Worm (Caenorhabditis elegans) whole organism, mixed stage, embryonic: ENCODE measurements around the gene F46F5.15.

Experiments
- bed-3 ChIP-seq: fragments of 200-800 bp; sonication (Bioruptor generic); optimal IDR thresholded peaks from 3 replicates; lab custom pipeline; 2018; ENCODE audit warnings: mild to moderate bottlenecking, missing genetic modification characterization, moderate library complexity, missing compliant biosample characterization
- blmp-1 ChIP-seq: fragments of 150-350 bp; optimal IDR thresholded peaks from 2 replicates; lab custom pipeline; 2014; ENCODE audit warnings: missing biosample characterization, missing genetic modification characterization
- ceh-39 ChIP-seq: fragments of 150-350 bp; optimal IDR thresholded peaks from 2 replicates; lab custom pipeline; 2014; ENCODE audit warnings: missing biosample characterization, missing genetic modification characterization
- ceh-43 ChIP-seq: fragments of 200-800 bp; sonication (Bioruptor generic); optimal IDR thresholded peaks from 2 replicates; lab custom pipeline; 2018; ENCODE audit warnings: mild to moderate bottlenecking, missing genetic modification characterization, moderate library complexity, missing compliant biosample characterization
- ces-1 ChIP-seq: fragments of 150-350 bp; optimal IDR thresholded peaks from 2 replicates; lab custom pipeline; 2014; ENCODE audit warnings: missing biosample characterization, missing genetic modification reagents, missing genetic modification characterization
- cnd-1 ChIP-seq: fragments of 200-800 bp; sonication (Bioruptor generic); optimal IDR thresholded peaks from 2 replicates; lab custom pipeline; 2018; ENCODE audit warnings: mild to moderate bottlenecking, missing genetic modification characterization, missing compliant biosample characterization
- drap-1 ChIP-seq: fragments of 200-800 bp; sonication (Bioruptor generic); optimal IDR thresholded peaks from 3 replicates; lab custom pipeline; 2018; ENCODE audit warnings: mild to moderate bottlenecking, missing genetic modification characterization, missing compliant biosample characterization
- elt-3 ChIP-seq: fragments of 150-350 bp; optimal IDR thresholded peaks from 2 replicates; lab custom pipeline; 2014; ENCODE audit warnings: missing biosample characterization, missing genetic modification characterization
- hlh-1 ChIP-seq: fragments of 150-350 bp; optimal IDR thresholded peaks from 2 replicates; lab custom pipeline; 2014; ENCODE audit warnings: missing biosample characterization, missing genetic modification reagents, missing genetic modification characterization
- lin-32 ChIP-seq: fragments of 200-800 bp; sonication (Bioruptor generic); optimal IDR thresholded peaks from 2 replicates; lab custom pipeline; 2018; ENCODE audit warnings: mild to moderate bottlenecking, missing genetic modification characterization, missing compliant biosample characterization
- lsy-2 ChIP-seq: fragments of 150-350 bp; optimal IDR thresholded peaks from 2 replicates; lab custom pipeline; 2014; ENCODE audit warnings: missing biosample characterization, missing genetic modification characterization
- mab-5 ChIP-seq: fragments of 150-350 bp; optimal IDR thresholded peaks from 2 replicates; lab custom pipeline; 2014; ENCODE audit warnings: missing biosample characterization, missing genetic modification characterization
- mls-2 ChIP-seq: sonication (generic microtip); optimal IDR thresholded peaks from 2 replicates; lab custom pipeline; 2016; ENCODE audit warnings: mild to moderate bottlenecking, missing genetic modification characterization, moderate library complexity, missing compliant biosample characterization
- nhr-2 ChIP-seq: fragments of 150-350 bp; optimal IDR thresholded peaks from 2 replicates; lab custom pipeline; 2014; ENCODE audit warnings: missing biosample characterization, missing genetic modification characterization
- nhr-237 ChIP-seq: fragments of 150-350 bp; optimal IDR thresholded peaks from 2 replicates; lab custom pipeline; 2014; ENCODE audit warnings: missing biosample characterization, missing genetic modification characterization
- nhr-28 ChIP-seq: fragments of 150-350 bp; optimal IDR thresholded peaks from 2 replicates; lab custom pipeline; 2014; ENCODE audit warnings: missing biosample characterization, missing genetic modification characterization
- nhr-76 ChIP-seq: sonication (generic microtip); optimal IDR thresholded peaks from 2 replicates; lab custom pipeline; 2017; ENCODE audit warnings: missing biosample characterization, missing genetic modification characterization
- pha-4 ChIP-seq: fragments of 150-350 bp; optimal IDR thresholded peaks from 2 replicates; lab custom pipeline; 2018; ENCODE audit warnings: missing biosample characterization, missing genetic modification reagents, missing genetic modification characterization
- snpc-4 ChIP-seq: fragments of 150-350 bp; optimal IDR thresholded peaks from 2 replicates; lab custom pipeline; 2014; ENCODE audit warnings: missing biosample characterization, missing genetic modification characterization
- sptf-1 ChIP-seq: sonication (generic microtip); optimal IDR thresholded peaks from 2 replicates; lab custom pipeline; 2017; ENCODE audit warnings: mild to moderate bottlenecking, missing genetic modification characterization, moderate library complexity, missing compliant biosample characterization
- tbx-8 ChIP-seq: fragments of 200-800 bp; sonication (Bioruptor generic); optimal IDR thresholded peaks from 2 replicates; lab custom pipeline; 2018; ENCODE audit warnings: mild to moderate bottlenecking, missing genetic modification characterization, moderate library complexity, missing compliant biosample characterization
- unc-120 ChIP-seq: sonication (generic microtip); optimal IDR thresholded peaks from 2 replicates; lab custom pipeline; 2017; ENCODE audit warnings: missing genetic modification characterization, missing compliant biosample characterization; ENCODE audit not compliant: poor library complexity, severe bottlenecking
- unc-39 ChIP-seq: fragments of 150-350 bp; optimal IDR thresholded peaks from 2 replicates; lab custom pipeline; 2014; ENCODE audit warnings: missing biosample characterization, missing genetic modification characterization
- zip-8 ChIP-seq: fragments of 150-350 bp; optimal IDR thresholded peaks from 2 replicates; lab custom pipeline; 2014; ENCODE audit warnings: missing biosample characterization, missing genetic modification characterization

Gene F46F5.15

ce11 chrII:760276-760675, 28.0 kb upstream of the F46F5.15 start:
- TF ChIP-seq lin-32: no peak
- TF ChIP-seq mls-2 (tag; lab: Kevin White, UChicago): no peak

- TF ChIP-seq nhr-237 (tag; lab: Kevin White, UChicago) (no peak), pha-4 (no peak), nhr-28 (tag; lab: Kevin White, UChicago) (no peak), blmp-1 (no peak)
Measured at ce11 chrII:762942-763341, 25.3 kb upstream of the F46F5.15 start.

DNA sequence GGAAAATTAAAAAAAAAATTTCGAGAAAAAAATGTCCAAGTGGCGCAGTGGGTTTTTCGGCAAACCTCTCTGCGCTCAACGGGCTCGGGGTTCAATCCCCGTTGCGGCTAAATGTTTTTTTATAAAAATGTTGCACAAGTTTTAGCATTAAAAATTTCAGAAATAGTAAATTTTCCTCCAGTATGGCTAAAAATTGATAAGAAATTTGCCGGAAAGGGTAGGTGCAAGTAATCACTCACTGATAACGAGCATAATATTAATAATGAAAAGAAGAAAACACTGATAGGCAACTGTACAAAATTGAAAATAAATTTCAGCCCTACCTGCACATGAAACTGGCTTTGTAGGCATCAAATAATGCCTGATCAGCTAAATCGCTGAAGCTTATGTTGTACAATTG, 23.9 kb upstream of the F46F5.15 start:
- TF ChIP-seq tbx-8 (GFP tag; lab: Kevin White, UChicago) (no peak), nhr-237 (tag; lab: Kevin White, UChicago) (no peak), blmp-1 (no peak), elt-3 (tag; lab: Kevin White, UChicago) (no peak), cnd-1 (no peak), lsy-2 (tag; lab: Kevin White, UChicago) (no peak), ceh-39 (tag; lab: Kevin White, UChicago) (no peak), mls-2 (tag; lab: Kevin White, UChicago) (no peak), bed-3 (GFP tag; lab: Kevin White, UChicago) (no peak)

DNA sequence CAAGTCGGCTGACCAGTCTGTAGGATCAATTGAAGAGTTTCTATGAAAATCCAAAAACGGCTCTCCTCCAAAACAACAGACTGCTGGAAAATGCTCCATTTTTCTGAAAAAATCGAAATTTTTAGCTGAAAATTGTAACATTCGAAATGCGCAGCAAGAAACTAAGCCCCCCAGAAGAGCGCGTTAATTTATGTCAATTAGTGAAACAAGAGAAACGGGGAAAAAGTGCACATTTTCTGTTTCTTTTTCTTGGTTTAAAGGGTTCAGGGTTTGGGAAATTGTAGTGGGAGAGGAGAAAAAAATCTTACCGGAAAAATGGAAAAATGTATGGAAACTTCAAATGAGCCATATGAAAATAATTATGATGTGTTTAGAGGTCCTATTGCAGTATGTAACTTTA, 23.0 kb upstream of the F46F5.15 start, which contains the start of gene C08G5.7:
Gene C08G5.7 (minus strand): TSS at position 101 of the 400 bp plus-strand sequence.
- TF ChIP-seq elt-3 (tag; lab: Kevin White, UChicago) (no peak), unc-39 (tag; lab: Kevin White, UChicago) (no peak), drap-1 (no peak), ces-1 (GFP tag; lab: Kevin White, UChicago) (peak; percentile 20), pha-4 (no peak)
- TF ChIP-seq, all 35 proteins: peak for 1

- TF ChIP-seq mls-2 (tag; lab: Kevin White, UChicago) (no peak), ceh-39 (tag; lab: Kevin White, UChicago) (no peak), sptf-1 (tag; lab: Kevin White, UChicago) (no peak), blmp-1 (no peak), pha-4 (no peak), unc-120 (tag; lab: Kevin White, UChicago) (no peak), cnd-1 (no peak), snpc-4 (no peak), ces-1 (GFP tag; lab: Kevin White, UChicago) (no peak), mab-5 (no peak), unc-39 (tag; lab: Kevin White, UChicago) (no peak), lin-32 (no peak), lsy-2 (tag; lab: Kevin White, UChicago) (no peak)
- TF ChIP-seq, all 35 proteins: peak for 0
Measured at ce11 chrII:769250-769649, 19.0 kb upstream of the F46F5.15 start.

DNA sequence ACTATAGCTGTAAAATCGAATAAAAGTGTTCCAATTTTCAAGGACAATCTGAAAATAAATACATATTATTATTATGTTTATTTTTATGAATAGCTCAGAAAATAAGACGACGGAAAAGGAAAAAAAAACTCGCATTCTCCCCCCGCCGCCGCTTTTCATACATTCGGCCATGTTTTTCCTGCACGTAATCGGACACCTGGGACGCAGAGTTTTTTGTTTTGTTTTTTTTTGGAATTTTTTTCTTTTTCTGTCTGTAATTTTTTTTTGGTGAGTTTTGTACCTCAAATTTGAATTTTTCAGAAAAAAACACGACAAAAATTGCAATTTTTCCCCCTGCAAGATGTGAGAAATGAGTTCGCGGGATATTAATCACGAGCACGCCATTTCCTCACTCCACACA, 18.0 kb upstream of the F46F5.15 start, which contains the start of gene C08G5.6:
Gene C08G5.6 (plus strand): TSS at position 301 of the 400 bp plus-strand sequence.
- TF ChIP-seq nhr-237 (tag; lab: Kevin White, UChicago): no peak
- TF ChIP-seq snpc-4: no peak
- no peak for TF ChIP-seq nhr-2 (tag; lab: Kevin White, UChicago)
- TF ChIP-seq elt-3 (tag; lab: Kevin White, UChicago): no peak
- TF ChIP-seq drap-1: no peak
- no peak for TF ChIP-seq sptf-1 (tag; lab: Kevin White, UChicago)
- no peak for TF ChIP-seq nhr-76 (tag; lab: Kevin White, UChicago)
- TF ChIP-seq hlh-1 (tag; lab: Kevin White, UChicago): no peak
- no peak for TF ChIP-seq zip-8 (tag; lab: Kevin White, UChicago)
- no peak for TF ChIP-seq tbx-8 (GFP tag; lab: Kevin White, UChicago)
- no peak for TF ChIP-seq lin-32
- TF ChIP-seq bed-3 (GFP tag; lab: Kevin White, UChicago): no peak
- no peak for TF ChIP-seq cnd-1

- peak; percentile 9 for TF ChIP-seq ces-1 (GFP tag; lab: Kevin White, UChicago)
- TF ChIP-seq nhr-237 (tag; lab: Kevin White, UChicago): no peak
Measured at ce11 chrII:773830-774229, 14.4 kb upstream of the F46F5.15 start.

DNA sequence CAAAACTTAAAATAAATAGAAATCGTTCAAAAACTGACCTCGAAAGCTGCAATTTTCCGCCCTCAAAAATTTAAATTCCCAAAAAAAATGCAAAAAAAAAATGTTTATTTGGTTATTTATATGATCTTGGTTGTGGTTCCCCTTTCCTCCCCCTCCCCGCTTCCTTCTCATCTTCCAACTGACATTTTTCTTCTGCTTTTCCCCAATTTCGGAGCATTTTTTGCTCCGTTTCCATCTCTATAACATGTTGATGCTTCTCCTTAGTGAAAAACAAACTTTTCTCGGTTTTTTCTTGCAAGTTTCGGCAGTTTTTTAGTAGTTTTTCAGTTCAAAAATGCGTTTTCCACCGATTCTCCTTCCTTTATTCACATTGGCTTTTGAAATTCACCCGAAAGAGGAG, 13.2 kb upstream of the F46F5.15 start, which contains the start of gene Y39F10A.1:
Gene Y39F10A.1 (plus strand): TSS at position 301 of the 400 bp plus-strand sequence.
- no peak for TF ChIP-seq sptf-1 (tag; lab: Kevin White, UChicago)
- TF ChIP-seq ceh-43: no peak
- TF ChIP-seq nhr-237 (tag; lab: Kevin White, UChicago): no peak
- TF ChIP-seq, all 35 proteins: peak for 0
